Worm (Caenorhabditis elegans): ENCODE data around the gene F36H9.4.

Gene F36H9.4

ce11 chrV:1743205-1743870, 35.7 kb downstream of the F36H9.4 start, which contains the start of gene nhr-256 (continued):
- TF ChIP-seq spr-1 (tag; optimal IDR thresholded peaks at IDR 0.05) (peak; percentile 5), nhr-102 (tag; optimal IDR thresholded peaks at IDR 0.05) (no peak), mes-2 (tag; optimal IDR thresholded peaks at IDR 0.05; ENCODE audit: poor library complexity, severe bottlenecking) (no peak), nhr-42 (GFP tag; IDR thresholded peaks at IDR 0.05) (no peak), ceh-44 (GFP tag; IDR thresholded peaks at IDR 0.05) (no peak), nhr-77 (tag; optimal IDR thresholded peaks at IDR 0.05) (peak; percentile 87), jun-1 (tag; optimal IDR thresholded peaks at IDR 0.05) (peak; percentile 5), zfp-3 (GFP tag; conservative IDR thresholded peaks at IDR 0.05) (no peak), ceh-32 (tag; optimal IDR thresholded peaks at IDR 0.05; ENCODE audit: poor library complexity) (no peak), php-3 (GFP tag; IDR thresholded peaks at IDR 0.05) (peak; percentile 83), ceh-82 (tag; optimal IDR thresholded peaks at IDR 0.05) (no peak), lsy-2 (tag; optimal IDR thresholded peaks at IDR 0.05) (no peak), attf-4 (tag; optimal IDR thresholded peaks at IDR 0.05) (no peak), nhr-11 (tag; optimal IDR thresholded peaks at IDR 0.05) (peak; percentile 21), daf-16 (GFP tag; optimal IDR thresholded peaks at IDR 0.05) (peak in 1 of 2 experiments; percentile 27), daf-16 (tag; optimal IDR thresholded peaks at IDR 0.05) (peak; percentile 85), dpl-1 (GFP tag; optimal IDR thresholded peaks at IDR 0.05) (peak; percentile 44), rbr-2 (tag; optimal IDR thresholded peaks at IDR 0.05) (no peak), T20F7.1 (GFP tag; optimal IDR thresholded peaks at IDR 0.05) (peak; percentile 59), nhr-6 (tag; optimal IDR thresholded peaks at IDR 0.05) (peak; percentile 32), lin-1 (GFP tag; IDR thresholded peaks at IDR 0.05) (peak; percentile 81), pqm-1 (tag; optimal IDR thresholded peaks at IDR 0.05) (peak; percentile 72)

- TF ChIP-seq dmd-9 (GFP tag; IDR thresholded peaks at IDR 0.05) = no peak
- TF ChIP-seq gei-8 (GFP tag; optimal IDR thresholded peaks at IDR 0.05) = no peak
- TF ChIP-seq daf-16 (GFP tag; optimal IDR thresholded peaks at IDR 0.05) = no peak
- no peak for TF ChIP-seq daf-16 (tag; optimal IDR thresholded peaks at IDR 0.05)
- no peak for TF ChIP-seq lin-15B (tag; optimal IDR thresholded peaks at IDR 0.05)
- TF ChIP-seq mdt-29 (GFP tag; IDR thresholded peaks at IDR 0.05) = no peak
- TF ChIP-seq ces-1 (GFP tag; optimal IDR thresholded peaks at IDR 0.05) = no peak
Measured at ce11 chrV:1741074-1741473, 38.0 kb downstream of the F36H9.4 start, which contains the start of gene srab-25. TSS of gene srab-25 (minus strand) at chrV:1741174.

ce11 chrV:1734569-1734968, 44.5 kb downstream of the F36H9.4 start, which contains the start of gene str-160:
TSS of gene str-160 (plus strand) at chrV:1734869.
- TF ChIP-seq ZK546.5 (tag; optimal IDR thresholded peaks at IDR 0.05) (no peak), tra-1 (GFP tag; IDR thresholded peaks at IDR 0.05) (no peak), F10B5.3 (tag; optimal IDR thresholded peaks at IDR 0.05) (no peak), madf-9 (GFP tag; conservative IDR thresholded peaks at IDR 0.05) (no peak), dmd-9 (GFP tag; IDR thresholded peaks at IDR 0.05) (no peak), nhr-6 (tag; optimal IDR thresholded peaks at IDR 0.05) (no peak), zip-11 (GFP tag; IDR thresholded peaks at IDR 0.05) (no peak), daf-16 (GFP tag; optimal IDR thresholded peaks at IDR 0.05) (no peak), daf-16 (tag; optimal IDR thresholded peaks at IDR 0.05) (no peak), Y105C5A.15 (GFP tag; IDR thresholded peaks at IDR 0.05) (no peak), F44E2.7 (GFP tag; IDR thresholded peaks at IDR 0.05) (no peak), set-16 (GFP tag; IDR thresholded peaks at IDR 0.05) (no peak), tag-97 (GFP tag; IDR thresholded peaks at IDR 0.05) (no peak), rbr-2 (tag; optimal IDR thresholded peaks at IDR 0.05) (no peak)

ce11 chrV:1731918-1732317, 47.1 kb downstream of the F36H9.4 start, which contains the start of gene gst-21:
TSS of gene gst-21 (minus strand) at chrV:1732018.
- TF ChIP-seq nhr-28 (tag; optimal IDR thresholded peaks at IDR 0.05) (peak; percentile 65), attf-4 (tag; optimal IDR thresholded peaks at IDR 0.05) (no peak), unc-62 (GFP tag; optimal IDR thresholded peaks at IDR 0.05 in 1 of 2) (peak in 1 of 2 experiments; percentile 15), unc-62 (tag; optimal IDR thresholded peaks at IDR 0.05) (no peak), Y48G9A.11 (GFP tag; IDR thresholded peaks at IDR 0.05) (no peak)
